Worm (Caenorhabditis elegans) whole organism, young adult: ENCODE data around the gene C53C11.1.

Experiments used
- Y56A3A.18 ChIP-seq: fragments of 200-800 bp; sonication (Bioruptor generic); IDR thresholded peaks from 2 replicates; pipeline ENCODE4 v1.3.6; 2022; ENCODE audit warnings: missing genetic modification reagents, missing genetic modification characterization, missing compliant biosample characterization
- ama-1 ChIP-seq, 3 experiments: fragments of 150-350 bp in 1 of 3; sonication (generic microtip) in 2 of 3; optimal IDR thresholded peaks; 2 replicates each; lab custom pipeline; 2014 to 2018; ENCODE audit warnings: missing biosample characterization in 2 of 3, missing genetic modification characterization in 2 of 3, missing genetic modification reagents in 2 of 3
- egl-18 ChIP-seq: fragments of 200-800 bp; sonication (Bioruptor generic); IDR thresholded peaks from 2 replicates; pipeline ENCODE4 v1.3.6; 2022; ENCODE audit warnings: missing genetic modification reagents, missing genetic modification characterization, missing compliant biosample characterization
- repo-1 ChIP-seq: sonication (generic microtip); optimal IDR thresholded peaks from 2 replicates; lab custom pipeline; 2017; ENCODE audit warnings: mild to moderate bottlenecking, missing genetic modification characterization, missing compliant biosample characterization
- unc-130 ChIP-seq: sonication (generic microtip); optimal IDR thresholded peaks from 2 replicates; lab custom pipeline; 2016; ENCODE audit warnings: missing genetic modification reagents, missing genetic modification characterization, missing compliant biosample characterization

DNA sequence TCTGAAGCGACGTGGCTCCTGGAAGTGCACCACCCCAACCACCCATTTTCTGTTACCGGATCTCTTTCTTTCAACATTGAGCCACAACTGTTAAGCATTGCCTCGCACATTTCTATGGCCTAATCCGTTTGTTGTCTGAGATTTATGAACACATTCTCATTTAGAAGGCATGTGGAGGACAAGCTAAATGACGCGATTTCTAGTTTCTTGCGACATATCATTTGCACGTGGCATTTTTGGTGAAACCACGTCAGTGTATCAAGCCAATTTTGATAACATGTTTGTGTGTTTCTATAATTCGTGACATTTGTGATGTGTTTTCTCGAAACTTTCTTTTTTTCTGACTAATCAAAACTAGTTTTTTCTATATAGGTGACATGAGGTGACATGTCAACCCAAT, 16.2 kb downstream of the C53C11.1 start:
- no peak for TF ChIP-seq Y56A3A.18 (GFP tag; lab: Robert Waterston, UW)
- no peak for TF ChIP-seq egl-18 (GFP tag; lab: Robert Waterston, UW)
- no peak for TF ChIP-seq repo-1
- no peak for TF ChIP-seq ama-1 (optimal IDR thresholded peaks at IDR 0.05; lab: Kevin White, UChicago)
- no peak for TF ChIP-seq ama-1 (GFP tag; optimal IDR thresholded peaks at IDR 0.05; lab: Kevin White, UChicago)
- TF ChIP-seq unc-130 (GFP tag; lab: Kevin White, UChicago) = no peak
